Worm (Caenorhabditis elegans) whole organism, L1 larva: ENCODE data around the gene C31H2.4.

Experiments used
- C16A3.4 ChIP-seq: fragments of 150-350 bp; optimal IDR thresholded peaks from 2 replicates; lab custom pipeline; 2014; ENCODE audit warnings: missing biosample characterization, missing genetic modification characterization
- F16B12.6 ChIP-seq: fragments of 150-350 bp; optimal IDR thresholded peaks from 2 replicates; lab custom pipeline; 2014; ENCODE audit warnings: missing biosample characterization, missing genetic modification characterization
- aha-1 ChIP-seq: fragments of 150-350 bp; optimal IDR thresholded peaks from 2 replicates; lab custom pipeline; 2014; ENCODE audit warnings: missing biosample characterization, missing genetic modification characterization
- alr-1 ChIP-seq: fragments of 200-800 bp; sonication (Bioruptor generic); optimal IDR thresholded peaks from 2 replicates; lab custom pipeline; 2018; ENCODE audit warnings: borderline replicate concordance, mild to moderate bottlenecking, missing genetic modification characterization, missing compliant biosample characterization
- ama-1 ChIP-seq: fragments of 150-350 bp; optimal IDR thresholded peaks from 2 replicates; lab custom pipeline; 2014
- blmp-1 ChIP-seq: fragments of 150-350 bp; optimal IDR thresholded peaks from 2 replicates; lab custom pipeline; 2014; ENCODE audit warnings: missing biosample characterization, missing genetic modification characterization
- ceh-8 ChIP-seq: fragments of 200-800 bp; sonication (Bioruptor generic); optimal IDR thresholded peaks from 2 replicates; lab custom pipeline; 2018; ENCODE audit warnings: mild to moderate bottlenecking, missing genetic modification characterization, moderate library complexity, missing compliant biosample characterization
- ceh-82 ChIP-seq, 3 experiments: fragments of 150-350 bp in 1 of 3; sonication (generic microtip) in 2 of 3; optimal IDR thresholded peaks; 2 replicates each; lab custom pipeline; 2014 to 2017; ENCODE audit warnings: missing biosample characterization in 3 of 3, missing genetic modification characterization in 3 of 3
- ces-1 ChIP-seq: fragments of 150-350 bp; optimal IDR thresholded peaks from 2 replicates; lab custom pipeline; 2014; ENCODE audit warnings: missing biosample characterization, missing genetic modification reagents, missing genetic modification characterization
- dsc-1 ChIP-seq: sonication (generic microtip); optimal IDR thresholded peaks from 2 replicates; lab custom pipeline; 2016; ENCODE audit warnings: mild to moderate bottlenecking, missing genetic modification characterization, missing compliant biosample characterization
- efl-1 ChIP-seq, 4 experiments: fragments of 150-350 bp; optimal IDR thresholded peaks in 3 of 4; peaks in 1 of 4; 1 replicate in 1 of 4; 2 replicates in 3 of 4; lab custom pipeline; 2014; ENCODE audit warnings: missing biosample characterization in 2 of 4, missing genetic modification characterization in 2 of 4, missing genetic modification reagents in 2 of 4
- efl-3 ChIP-seq: fragments of 200-800 bp; sonication (Bioruptor generic); optimal IDR thresholded peaks from 2 replicates; lab custom pipeline; 2018; ENCODE audit warnings: mild to moderate bottlenecking, missing genetic modification characterization, missing compliant biosample characterization
- egl-13 ChIP-seq: sonication (generic microtip); optimal IDR thresholded peaks from 2 replicates; lab custom pipeline; 2016; ENCODE audit warnings: missing genotype, missing genetic modification reagents, missing genetic modification characterization, missing compliant biosample characterization
- elt-2 ChIP-seq: sonication (generic microtip); optimal IDR thresholded peaks from 2 replicates; lab custom pipeline; 2016; ENCODE audit warnings: missing genetic modification characterization, mild to moderate bottlenecking, inconsistent platforms, missing compliant biosample characterization, missing genetic modification reagents
- elt-3 ChIP-seq, 6 experiments: fragments of 150-350 bp in 1 of 6; sonication (generic microtip); optimal IDR thresholded peaks; 2 replicates each; lab custom pipeline; 2017 to 2018; ENCODE audit warnings: missing biosample characterization in 6 of 6, missing genetic modification characterization in 6 of 6, inconsistent platforms in 1 of 6
- ets-5 ChIP-seq: fragments of 200-800 bp; sonication (Bioruptor generic); IDR thresholded peaks from 2 replicates; pipeline ENCODE4 v1.3.6; 2022; ENCODE audit warnings: missing genetic modification characterization, missing compliant biosample characterization
- fkh-10 ChIP-seq: sonication (generic microtip); optimal IDR thresholded peaks from 2 replicates; lab custom pipeline; 2017; ENCODE audit warnings: missing biosample characterization, missing genetic modification reagents, missing genetic modification characterization
- fkh-8 ChIP-seq: sonication (generic microtip); optimal IDR thresholded peaks from 2 replicates; lab custom pipeline; 2016; ENCODE audit warnings: mild to moderate bottlenecking, missing genetic modification characterization, missing compliant biosample characterization
- fos-1 ChIP-seq: fragments of 150-350 bp; optimal IDR thresholded peaks from 2 replicates; lab custom pipeline; 2014; ENCODE audit warnings: missing biosample characterization, missing genetic modification characterization
- hlh-17 ChIP-seq: fragments of 200-800 bp; sonication (Bioruptor generic); optimal IDR thresholded peaks from 2 replicates; lab custom pipeline; 2018; ENCODE audit warnings: missing genetic modification characterization, mild to moderate bottlenecking, missing compliant biosample characterization, moderate library complexity, borderline replicate concordance
- hlh-4 ChIP-seq: sonication (generic microtip); optimal IDR thresholded peaks from 2 replicates; lab custom pipeline; 2016; ENCODE audit warnings: mild to moderate bottlenecking, missing genetic modification characterization, missing compliant biosample characterization
- hpl-2 ChIP-seq: fragments of 150-350 bp; optimal IDR thresholded peaks from 2 replicates; lab custom pipeline; 2014; ENCODE audit warnings: missing biosample characterization, missing genetic modification reagents, missing genetic modification characterization
- irx-1 ChIP-seq: sonication (generic microtip); optimal IDR thresholded peaks from 2 replicates; lab custom pipeline; 2016; ENCODE audit warnings: missing genetic modification characterization, missing compliant biosample characterization
- isw-1 ChIP-seq: fragments of 200-800 bp; sonication (Bioruptor generic); IDR thresholded peaks from 2 replicates; pipeline ENCODE4 v1.3.6; 2022; ENCODE audit warnings: missing genetic modification characterization, missing compliant biosample characterization
- jun-1 ChIP-seq: fragments of 150-350 bp; optimal IDR thresholded peaks from 2 replicates; lab custom pipeline; 2014; ENCODE audit warnings: missing biosample characterization, missing genetic modification reagents, missing genetic modification characterization
- lin-15B ChIP-seq: fragments of 150-350 bp; sonication (generic microtip); optimal IDR thresholded peaks from 3 replicates; lab custom pipeline; 2014; ENCODE audit warnings: missing biosample characterization, missing genetic modification characterization
- lin-35 ChIP-seq, 2 experiments: fragments of 150-350 bp; optimal IDR thresholded peaks; 2 replicates each; lab custom pipeline; 2014; ENCODE audit warnings: missing biosample characterization in 2 of 2, missing genetic modification characterization in 2 of 2, missing genetic modification reagents in 2 of 2
- lir-3 ChIP-seq: sonication (generic microtip); optimal IDR thresholded peaks from 2 replicates; lab custom pipeline; 2016; ENCODE audit warnings: mild to moderate bottlenecking, missing genetic modification characterization, moderate library complexity, missing compliant biosample characterization; ENCODE audit not compliant: poor library complexity
- lsy-2 ChIP-seq, 2 experiments: fragments of 150-350 bp; optimal IDR thresholded peaks; 2 replicates each; lab custom pipeline; 2014; ENCODE audit warnings: missing biosample characterization in 2 of 2, missing genetic modification characterization in 2 of 2
- mab-9 ChIP-seq: fragments of 200-800 bp; sonication (Bioruptor generic); IDR thresholded peaks from 2 replicates; pipeline ENCODE4 v1.3.6; 2022; ENCODE audit warnings: missing genetic modification reagents, missing genetic modification characterization, missing compliant biosample characterization
- mdl-1 ChIP-seq, 2 experiments: fragments of 150-350 bp; optimal IDR thresholded peaks; 2 replicates each; lab custom pipeline; 2014 to 2017; ENCODE audit warnings: missing biosample characterization in 2 of 2, missing genetic modification characterization in 2 of 2, inconsistent platforms in 1 of 2
- nhr-12 ChIP-seq: sonication (generic microtip); optimal IDR thresholded peaks from 2 replicates; lab custom pipeline; 2017; ENCODE audit warnings: missing biosample characterization, missing genetic modification characterization
- nhr-76 ChIP-seq: sonication (generic microtip); optimal IDR thresholded peaks from 2 replicates; lab custom pipeline; 2017; ENCODE audit warnings: missing biosample characterization, missing genetic modification characterization
- nhr-77 ChIP-seq: fragments of 150-350 bp; optimal IDR thresholded peaks from 2 replicates; lab custom pipeline; 2014; ENCODE audit warnings: missing biosample characterization, missing genetic modification characterization
- nhr-85 ChIP-seq: sonication (generic microtip); peaks from one replicate; lab custom pipeline; 2016; ENCODE audit warnings: missing genetic modification characterization, inconsistent platforms, missing compliant biosample characterization
- pax-3 ChIP-seq: fragments of 200-800 bp; sonication (Bioruptor generic); optimal IDR thresholded peaks from 2 replicates; lab custom pipeline; 2018; ENCODE audit warnings: mild to moderate bottlenecking, missing genetic modification characterization, moderate library complexity, missing compliant biosample characterization
- skn-1 ChIP-seq: fragments of 150-350 bp; optimal IDR thresholded peaks from 2 replicates; lab custom pipeline; 2014; ENCODE audit warnings: missing biosample characterization, missing genetic modification characterization
- snpc-4 ChIP-seq: fragments of 150-350 bp; optimal IDR thresholded peaks from 2 replicates; lab custom pipeline; 2014; ENCODE audit warnings: missing biosample characterization, missing genetic modification characterization
- snu-23 ChIP-seq: sonication (generic microtip); optimal IDR thresholded peaks from 2 replicates; lab custom pipeline; 2016; ENCODE audit warnings: missing genetic modification characterization, missing compliant biosample characterization
- sup-37 ChIP-seq: fragments of 200-800 bp; sonication (Bioruptor generic); optimal IDR thresholded peaks from 2 replicates; lab custom pipeline; 2018; ENCODE audit warnings: mild to moderate bottlenecking, missing genetic modification characterization, missing compliant biosample characterization
- swsn-7 ChIP-seq: sonication (generic microtip); optimal IDR thresholded peaks from 2 replicates; lab custom pipeline; 2016; ENCODE audit warnings: missing genetic modification characterization, missing compliant biosample characterization
- tbx-2 ChIP-seq: sonication (generic microtip); optimal IDR thresholded peaks from 2 replicates; lab custom pipeline; 2016; ENCODE audit warnings: missing genetic modification characterization, missing compliant biosample characterization
- unc-130 ChIP-seq: fragments of 150-350 bp; optimal IDR thresholded peaks from 2 replicates; lab custom pipeline; 2017; ENCODE audit warnings: missing biosample characterization, missing genetic modification characterization, inconsistent platforms
- unc-30 ChIP-seq: sonication (generic microtip); optimal IDR thresholded peaks from 2 replicates; lab custom pipeline; 2017; ENCODE audit warnings: missing biosample characterization, missing genetic modification characterization
- unc-86 ChIP-seq: sonication (generic microtip); optimal IDR thresholded peaks from 2 replicates; lab custom pipeline; 2016; ENCODE audit warnings: missing genetic modification characterization, missing compliant biosample characterization
- unc-98 ChIP-seq: fragments of 200-800 bp; sonication (Bioruptor generic); IDR thresholded peaks from 2 replicates; pipeline ENCODE4 v1.3.6; 2022; ENCODE audit warnings: missing genetic modification characterization, missing compliant biosample characterization
- vab-15 ChIP-seq: sonication (generic microtip); optimal IDR thresholded peaks from 2 replicates; lab custom pipeline; 2017; ENCODE audit warnings: missing genotype, mild to moderate bottlenecking, missing genetic modification characterization, missing compliant biosample characterization
- xbp-1 ChIP-seq: sonication (generic microtip); optimal IDR thresholded peaks from 2 replicates; lab custom pipeline; 2016; ENCODE audit warnings: missing genetic modification characterization, missing compliant biosample characterization
- zip-4 ChIP-seq: fragments of 200-800 bp; sonication (Bioruptor generic); optimal IDR thresholded peaks from 2 replicates; lab custom pipeline; 2018; ENCODE audit warnings: mild to moderate bottlenecking, missing genetic modification characterization, moderate library complexity, missing compliant biosample characterization
- ztf-4 ChIP-seq: fragments of 150-350 bp; optimal IDR thresholded peaks from 2 replicates; lab custom pipeline; 2014; ENCODE audit warnings: missing biosample characterization, missing genetic modification characterization

The C31H2.4 gene

ce11 chrX:5168770-5169169 lies 9.3 kb upstream of the C31H2.4 start:
- TF ChIP-seq fkh-8 (tag; lab: Kevin White, UChicago) (no peak), efl-1 (optimal IDR thresholded peaks at IDR 0.05; lab: Kevin White, UChicago) (no peak), efl-1 (GFP tag; optimal IDR thresholded peaks at IDR 0.05 in 1 of 2; lab: Kevin White, UChicago) (peak in 1 of 2 experiments; percentile 56), alr-1 (no peak)

- TF ChIP-seq C16A3.4 (tag; lab: Kevin White, UChicago): peak; percentile 93
- peak; percentile 90 to 91 for TF ChIP-seq lsy-2 (tag; optimal IDR thresholded peaks at IDR 0.05; lab: Kevin White, UChicago)
- peak; percentile 46 for TF ChIP-seq zip-4
- TF ChIP-seq mdl-1 (tag; optimal IDR thresholded peaks at IDR 0.05; lab: Kevin White, UChicago): peak; percentile 76 to 99
- TF ChIP-seq lir-3 (tag; lab: Kevin White, UChicago): peak; percentile 58
- TF ChIP-seq nhr-76 (tag; lab: Kevin White, UChicago): no peak
- no peak for TF ChIP-seq hlh-4 (tag; lab: Kevin White, UChicago)
- no peak for TF ChIP-seq unc-30 (tag; lab: Kevin White, UChicago)
- TF ChIP-seq hpl-2 (GFP tag; lab: Kevin White, UChicago): peak; percentile 58
- TF ChIP-seq unc-98 (GFP tag; lab: Robert Waterston, UW): no peak
- peak; percentile 86 to 89 (median 86) for TF ChIP-seq ceh-82 (tag; optimal IDR thresholded peaks at IDR 0.05; lab: Kevin White, UChicago)
- no peak for TF ChIP-seq efl-3 (GFP tag; lab: Kevin White, UChicago)
- peak; percentile 82 for TF ChIP-seq fkh-10 (GFP tag; lab: Kevin White, UChicago)
- no peak for TF ChIP-seq hlh-17 (GFP tag; lab: Kevin White, UChicago)
- TF ChIP-seq fkh-8 (tag; lab: Kevin White, UChicago): peak; percentile 93
- TF ChIP-seq pax-3 (tag; lab: Kevin White, UChicago): peak; percentile 76
- no peak for TF ChIP-seq vab-15 (tag; lab: Kevin White, UChicago)
- peak; percentile 69 for TF ChIP-seq isw-1
- no peak for TF ChIP-seq nhr-12 (tag; lab: Kevin White, UChicago)
- peak; percentile 74 for TF ChIP-seq fos-1 (tag; lab: Kevin White, UChicago)
- peak; percentile 76 to 77 for TF ChIP-seq efl-1 (optimal IDR thresholded peaks at IDR 0.05; lab: Kevin White, UChicago)
- peak; percentile 70 to 96 for TF ChIP-seq efl-1 (GFP tag; optimal IDR thresholded peaks at IDR 0.05 in 1 of 2; lab: Kevin White, UChicago)
- TF ChIP-seq elt-2 (tag; lab: Kevin White, UChicago): peak; percentile 74
- TF ChIP-seq lin-15B (tag; lab: Kevin White, UChicago): peak; percentile 54
- peak; percentile 84 for TF ChIP-seq egl-13 (tag; lab: Kevin White, UChicago)
- TF ChIP-seq snu-23 (GFP tag; lab: Kevin White, UChicago): peak; percentile 97
- peak; percentile 85 for TF ChIP-seq unc-86
- TF ChIP-seq swsn-7 (tag; lab: Kevin White, UChicago): peak; percentile 94
- TF ChIP-seq irx-1 (tag; lab: Kevin White, UChicago): peak; percentile 77
- TF ChIP-seq xbp-1 (tag; lab: Kevin White, UChicago): peak; percentile 95
- TF ChIP-seq blmp-1: peak; percentile 91
- TF ChIP-seq tbx-2 (tag; lab: Kevin White, UChicago): peak; percentile 92
- peak; percentile 72 to 91 for TF ChIP-seq lin-35 (GFP tag; optimal IDR thresholded peaks at IDR 0.05; lab: Kevin White, UChicago)
- no peak for TF ChIP-seq ets-5 (GFP tag; lab: Robert Waterston, UW)
- TF ChIP-seq elt-3 (tag; optimal IDR thresholded peaks at IDR 0.05; lab: Kevin White, UChicago): peak in 2 of 6 experiments; percentile 75 to 89
- peak; percentile 90 for TF ChIP-seq dsc-1
- TF ChIP-seq ces-1: no peak
- TF ChIP-seq ceh-8 (GFP tag; lab: Kevin White, UChicago): peak; percentile 77
- peak; percentile 38 for TF ChIP-seq F16B12.6 (tag; lab: Kevin White, UChicago)
- TF ChIP-seq jun-1: peak; percentile 81
- TF ChIP-seq skn-1 (tag; lab: Kevin White, UChicago): peak; percentile 70
- peak; percentile 62 for TF ChIP-seq mab-9
- no peak for TF ChIP-seq ama-1
- peak; percentile 95 for TF ChIP-seq nhr-85 (tag; lab: Kevin White, UChicago)
- TF ChIP-seq ztf-4 (tag; lab: Kevin White, UChicago): peak; percentile 77
- peak; percentile 80 for TF ChIP-seq nhr-77 (tag; lab: Kevin White, UChicago)
- TF ChIP-seq unc-130 (tag; lab: Kevin White, UChicago): peak; percentile 70
- TF ChIP-seq aha-1 (tag; lab: Kevin White, UChicago): no peak
- peak; percentile 67 for TF ChIP-seq sup-37 (GFP tag; lab: Kevin White, UChicago)
- peak; percentile 74 for TF ChIP-seq snpc-4
Measured at ce11 chrX:5165037-5165436, 5.6 kb upstream of the C31H2.4 start, which contains the start of gene mans-3. mans-3 (plus strand) TSS chrX:5165395.
